Worm (Caenorhabditis elegans) whole organism, L2 larva: ENCODE data around the gene T01D1.5.

Experiments
- C34F6.9 ChIP-seq: fragments of 150-350 bp; optimal IDR thresholded peaks from 2 replicates; lab custom pipeline; 2014; ENCODE audit warnings: missing biosample characterization, missing genetic modification characterization
- F13H6.1 ChIP-seq: sonication (generic microtip); optimal IDR thresholded peaks from 2 replicates; lab custom pipeline; 2016; ENCODE audit warnings: missing genetic modification characterization, missing compliant biosample characterization
- Y55F3AM.14 ChIP-seq: fragments of 200-800 bp; sonication (Bioruptor generic); optimal IDR thresholded peaks from 2 replicates; lab custom pipeline; 2018; ENCODE audit warnings: mild to moderate bottlenecking, missing genetic modification characterization, missing compliant biosample characterization
- ZK546.5 ChIP-seq: sonication (generic microtip); optimal IDR thresholded peaks from 2 replicates; lab custom pipeline; 2017; ENCODE audit warnings: missing biosample characterization, missing genetic modification characterization
- alr-1 ChIP-seq: fragments of 150-350 bp; optimal IDR thresholded peaks from 2 replicates; lab custom pipeline; 2014; ENCODE audit warnings: missing biosample characterization, missing genetic modification characterization
- aly-2 ChIP-seq: fragments of 150-350 bp; optimal IDR thresholded peaks from 2 replicates; lab custom pipeline; 2014; ENCODE audit warnings: missing biosample characterization, missing genetic modification characterization
- blmp-1 ChIP-seq: sonication (generic microtip); optimal IDR thresholded peaks from 2 replicates; lab custom pipeline; 2017; ENCODE audit warnings: missing genetic modification characterization, mild to moderate bottlenecking, missing compliant biosample characterization, antibody characterized with exemption, moderate library complexity; ENCODE audit not compliant: insufficient read depth
- ceh-82 ChIP-seq: fragments of 150-350 bp; optimal IDR thresholded peaks from 2 replicates; lab custom pipeline; 2014; ENCODE audit warnings: missing biosample characterization, missing genetic modification characterization
- crh-2 ChIP-seq: sonication (generic microtip); optimal IDR thresholded peaks from 2 replicates; lab custom pipeline; 2017; ENCODE audit warnings: missing biosample characterization, missing genetic modification characterization
- dmd-4 ChIP-seq: sonication (generic microtip); optimal IDR thresholded peaks from 2 replicates; lab custom pipeline; 2017; ENCODE audit warnings: missing biosample characterization, missing genetic modification characterization
- egl-27 ChIP-seq: sonication (generic microtip); optimal IDR thresholded peaks from 3 replicates; lab custom pipeline; 2017; ENCODE audit warnings: missing biosample characterization, missing genetic modification reagents, missing genetic modification characterization
- elt-3 ChIP-seq: sonication (generic microtip); optimal IDR thresholded peaks from 2 replicates; lab custom pipeline; 2017; ENCODE audit warnings: missing biosample characterization, missing genetic modification characterization
- fos-1 ChIP-seq: fragments of 150-350 bp; optimal IDR thresholded peaks from 2 replicates; lab custom pipeline; 2014; ENCODE audit warnings: missing biosample characterization, missing genetic modification characterization
- gmeb-1 ChIP-seq: fragments of 150-350 bp; optimal IDR thresholded peaks from 2 replicates; lab custom pipeline; 2014; ENCODE audit warnings: missing biosample characterization, missing genetic modification characterization
- lin-11 ChIP-seq: fragments of 150-350 bp; sonication (generic microtip); optimal IDR thresholded peaks from 2 replicates; lab custom pipeline; 2014; ENCODE audit warnings: missing biosample characterization, missing genetic modification characterization, inconsistent platforms, mixed read lengths
- lin-13 ChIP-seq: fragments of 150-350 bp; optimal IDR thresholded peaks from 2 replicates; lab custom pipeline; 2014; ENCODE audit warnings: missing biosample characterization, missing genetic modification reagents, missing genetic modification characterization
- lsy-2 ChIP-seq, 2 experiments: fragments of 150-350 bp in 1 of 2; sonication (generic microtip) in 1 of 2; optimal IDR thresholded peaks; 2 replicates each; lab custom pipeline; 2014 to 2017; ENCODE audit warnings: missing biosample characterization in 2 of 2, missing genetic modification characterization in 2 of 2
- mab-5 ChIP-seq: fragments of 150-350 bp; optimal IDR thresholded peaks from 2 replicates; lab custom pipeline; 2014; ENCODE audit warnings: missing biosample characterization, missing genetic modification characterization
- mbf-1 ChIP-seq: sonication (generic microtip); optimal IDR thresholded peaks from 2 replicates; lab custom pipeline; 2017; ENCODE audit warnings: missing biosample characterization, missing genetic modification characterization
- mdl-1 ChIP-seq, 2 experiments: fragments of 150-350 bp in 1 of 2; sonication (generic microtip) in 1 of 2; optimal IDR thresholded peaks; 2 replicates each; lab custom pipeline; 2017; ENCODE audit warnings: missing biosample characterization in 2 of 2, missing genetic modification characterization in 2 of 2
- nhr-10 ChIP-seq: sonication (generic microtip); optimal IDR thresholded peaks from 2 replicates; lab custom pipeline; 2017; ENCODE audit warnings: missing biosample characterization, missing genetic modification characterization
- nhr-11 ChIP-seq: fragments of 150-350 bp; optimal IDR thresholded peaks from 2 replicates; lab custom pipeline; 2014; ENCODE audit warnings: missing biosample characterization, missing genetic modification characterization
- nhr-12 ChIP-seq: fragments of 150-350 bp; optimal IDR thresholded peaks from 2 replicates; lab custom pipeline; 2014; ENCODE audit warnings: missing biosample characterization, missing genetic modification characterization
- nhr-129 ChIP-seq: fragments of 150-350 bp; optimal IDR thresholded peaks from 2 replicates; lab custom pipeline; 2014; ENCODE audit warnings: missing biosample characterization, missing genetic modification characterization
- nhr-21 ChIP-seq: fragments of 150-350 bp; optimal IDR thresholded peaks from 2 replicates; lab custom pipeline; 2014; ENCODE audit warnings: missing biosample characterization, missing genetic modification characterization
- nhr-23 ChIP-seq: fragments of 150-350 bp; optimal IDR thresholded peaks from 2 replicates; lab custom pipeline; 2014; ENCODE audit warnings: missing biosample characterization, missing genetic modification reagents, missing genetic modification characterization
- nhr-25 ChIP-seq: fragments of 150-350 bp; sonication (generic microtip); optimal IDR thresholded peaks from 3 replicates; lab custom pipeline; 2014; ENCODE audit warnings: missing biosample characterization, missing genetic modification characterization
- nhr-77 ChIP-seq: fragments of 150-350 bp; optimal IDR thresholded peaks from 2 replicates; lab custom pipeline; 2014; ENCODE audit warnings: missing biosample characterization, missing genetic modification characterization
- skn-1 ChIP-seq: sonication (generic microtip); optimal IDR thresholded peaks from 2 replicates; lab custom pipeline; 2017; ENCODE audit warnings: missing biosample characterization, missing genetic modification characterization
- sma-3 ChIP-seq: sonication (generic microtip); optimal IDR thresholded peaks from 2 replicates; lab custom pipeline; 2016; ENCODE audit warnings: missing genetic modification reagents, missing genetic modification characterization, missing compliant biosample characterization
- sma-9 ChIP-seq, 2 experiments: fragments of 150-350 bp in 1 of 2; sonication (generic microtip) in 1 of 2; optimal IDR thresholded peaks; 2 replicates each; lab custom pipeline; 2014 to 2016; ENCODE audit warnings: missing genetic modification characterization in 2 of 2, mild to moderate bottlenecking in 1 of 2, missing biosample characterization in 1 of 2, missing compliant biosample characterization in 1 of 2, missing genetic modification reagents in 1 of 2, moderate library complexity in 1 of 2
- unc-39 ChIP-seq: fragments of 150-350 bp; optimal IDR thresholded peaks from 2 replicates; lab custom pipeline; 2014; ENCODE audit warnings: missing biosample characterization, missing genetic modification characterization
- unc-55 ChIP-seq: fragments of 150-350 bp; sonication (generic microtip); optimal IDR thresholded peaks from 3 replicates; lab custom pipeline; 2014; ENCODE audit warnings: missing biosample characterization, missing genetic modification reagents, missing genetic modification characterization
- ztf-11 ChIP-seq: sonication (generic microtip); optimal IDR thresholded peaks from 2 replicates; lab custom pipeline; 2017; ENCODE audit warnings: missing biosample characterization, missing genetic modification characterization
- ztf-4 ChIP-seq: fragments of 150-350 bp; optimal IDR thresholded peaks from 2 replicates; lab custom pipeline; 2014; ENCODE audit warnings: missing biosample characterization, missing genetic modification characterization

T01D1.5 gene

ce11 chrII:216598-216997 is 27.7 kb upstream of the T01D1.5 start, which contains the start of gene F48A11.4 (continued):
- TF ChIP-seq unc-39 (no peak), ZK546.5 (tag; lab: Kevin White, UChicago) (peak; percentile 34), nhr-21 (tag; lab: Kevin White, UChicago) (peak; percentile 94), lin-11 (tag; lab: Kevin White, UChicago) (peak; percentile 80), fos-1 (peak; percentile 75), elt-3 (tag; lab: Kevin White, UChicago) (no peak), mab-5 (tag; lab: Kevin White, UChicago) (peak; percentile 91), gmeb-1 (tag; lab: Kevin White, UChicago) (peak; percentile 100), ceh-82 (peak; percentile 66), nhr-25 (tag; lab: Kevin White, UChicago) (peak; percentile 96), ztf-4 (tag; lab: Kevin White, UChicago) (peak; percentile 91), alr-1 (tag; lab: Kevin White, UChicago) (no peak)

DNA sequence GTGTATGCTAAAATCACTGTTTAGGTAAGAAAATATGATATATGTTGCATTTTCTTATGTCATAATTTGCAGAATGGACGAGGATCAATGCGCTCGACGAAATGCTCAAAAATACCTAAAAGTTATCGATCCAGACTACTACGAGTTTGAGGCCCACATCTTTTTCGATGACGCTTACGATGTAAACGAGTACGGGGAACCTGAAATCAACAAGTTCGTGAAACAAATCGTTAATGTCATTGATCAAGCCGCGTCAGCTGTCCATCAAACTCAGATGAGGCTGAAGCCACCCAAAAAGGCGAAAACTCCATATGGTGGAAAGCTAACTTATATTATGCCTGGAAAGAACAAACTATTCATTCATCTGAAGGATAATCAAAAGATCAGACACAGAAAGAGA is 19.2 kb upstream of the T01D1.5 start:
- no peak for TF ChIP-seq F13H6.1 (tag; lab: Kevin White, UChicago)
- no peak for TF ChIP-seq C34F6.9 (tag; lab: Kevin White, UChicago)
- TF ChIP-seq nhr-23 (tag; lab: Kevin White, UChicago): no peak
- TF ChIP-seq lsy-2 (tag; optimal IDR thresholded peaks at IDR 0.05; lab: Kevin White, UChicago): no peak
- TF ChIP-seq mab-5 (tag; lab: Kevin White, UChicago): no peak
- no peak for TF ChIP-seq blmp-1
- TF ChIP-seq nhr-11: no peak
- no peak for TF ChIP-seq dmd-4 (tag; lab: Kevin White, UChicago)
- TF ChIP-seq Y55F3AM.14 (GFP tag; lab: Kevin White, UChicago): no peak
- no peak for TF ChIP-seq mbf-1 (tag; lab: Kevin White, UChicago)

- TF ChIP-seq ztf-11: no peak
Observed at ce11 chrII:196685-197084, 7.8 kb upstream of the T01D1.5 start, which contains the start of gene chs-2. Gene chs-2 (plus strand): TSS chrII:196985.

DNA sequence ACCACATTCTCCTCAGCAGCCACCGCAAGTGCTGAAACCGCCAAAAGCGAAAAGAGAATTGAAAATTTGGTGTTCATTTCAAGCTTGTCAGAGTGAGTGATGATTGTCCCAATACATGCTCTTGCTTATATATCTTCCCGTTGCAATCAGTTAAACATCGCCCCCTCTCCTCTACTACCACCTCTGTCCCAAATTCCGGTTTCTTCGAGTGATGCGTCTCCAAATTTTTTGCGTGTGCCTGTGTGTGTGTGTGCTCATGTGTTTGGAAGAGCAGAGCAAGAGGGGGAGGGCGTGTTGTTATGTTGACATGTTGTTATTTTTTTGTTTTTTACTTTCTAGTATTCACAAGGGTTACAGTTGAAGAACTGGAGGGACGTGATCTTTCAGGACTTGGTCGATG is 5.6 kb upstream of the T01D1.5 start, which contains the start of gene abu-11:
Gene abu-11, minus strand, starts transcription at position 101 of the 400 bp plus-strand sequence.
- TF ChIP-seq nhr-10 (tag; lab: Kevin White, UChicago) (no peak), F13H6.1 (tag; lab: Kevin White, UChicago) (no peak), nhr-21 (tag; lab: Kevin White, UChicago) (no peak), unc-39 (no peak), unc-55 (no peak), Y55F3AM.14 (GFP tag; lab: Kevin White, UChicago) (no peak), ZK546.5 (tag; lab: Kevin White, UChicago) (no peak), nhr-129 (tag; lab: Kevin White, UChicago) (no peak), sma-3 (no peak), elt-3 (tag; lab: Kevin White, UChicago) (no peak), C34F6.9 (tag; lab: Kevin White, UChicago) (no peak), nhr-25 (tag; lab: Kevin White, UChicago) (no peak), blmp-1 (no peak)

DNA sequence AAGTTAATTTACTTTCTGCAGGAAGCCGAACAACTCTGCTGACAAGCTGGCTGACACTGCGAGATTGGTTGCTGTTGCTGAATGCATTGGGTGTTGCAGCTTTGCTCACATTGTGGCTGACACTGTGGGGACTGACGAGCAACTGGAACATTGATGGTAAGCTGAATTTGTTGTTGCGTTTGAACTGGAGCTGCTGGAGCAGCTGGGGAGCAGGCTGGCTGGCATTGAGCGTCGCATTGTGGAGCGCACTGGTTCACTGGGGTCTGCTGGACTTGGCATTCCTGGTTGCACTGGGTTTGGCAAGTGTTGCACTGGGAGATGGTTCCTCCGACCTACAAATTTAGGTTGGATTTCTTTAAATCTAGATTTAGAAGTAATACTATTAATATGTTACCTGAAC is 3.7 kb upstream of the T01D1.5 start:
- no peak for TF ChIP-seq nhr-21 (tag; lab: Kevin White, UChicago)
- TF ChIP-seq sma-9 (GFP tag; optimal IDR thresholded peaks at IDR 0.05; lab: Kevin White, UChicago): no peak
- TF ChIP-seq sma-9 (tag; optimal IDR thresholded peaks at IDR 0.05; lab: Kevin White, UChicago): no peak
- no peak for TF ChIP-seq aly-2
- no peak for TF ChIP-seq mab-5 (tag; lab: Kevin White, UChicago)
- TF ChIP-seq nhr-77 (tag; lab: Kevin White, UChicago): no peak
- TF ChIP-seq ZK546.5 (tag; lab: Kevin White, UChicago): no peak
- no peak for TF ChIP-seq nhr-12 (tag; lab: Kevin White, UChicago)
- no peak for TF ChIP-seq C34F6.9 (tag; lab: Kevin White, UChicago)
- TF ChIP-seq egl-27 (tag; lab: Kevin White, UChicago): no peak
- no peak for TF ChIP-seq ztf-11
- TF ChIP-seq skn-1 (tag; lab: Kevin White, UChicago): no peak
- no peak for TF ChIP-seq nhr-25 (tag; lab: Kevin White, UChicago)
- no peak for TF ChIP-seq lsy-2 (tag; optimal IDR thresholded peaks at IDR 0.05; lab: Kevin White, UChicago)
- no peak for TF ChIP-seq unc-55
- no peak for TF ChIP-seq gmeb-1 (tag; lab: Kevin White, UChicago)
- TF ChIP-seq mdl-1 (tag; optimal IDR thresholded peaks at IDR 0.05; lab: Kevin White, UChicago): no peak
- TF ChIP-seq lin-13 (GFP tag; lab: Kevin White, UChicago): no peak
- no peak for TF ChIP-seq crh-2 (tag; lab: Kevin White, UChicago)
- TF ChIP-seq unc-39: no peak
